Fruit fly (Drosophila melanogaster): ENCODE results near the gene Nrx-IV.

The Nrx-IV gene

dm6 chr3L:12145709-12146694 lies at the start of gene Nrx-IV, which contains the start of gene eIF3l:
Gene Nrx-IV, plus strand, starts transcription at chr3L:12146519.
Gene eIF3l, minus strand, starts transcription at chr3L:12146097.
- TF ChIP-seq pan (optimal IDR thresholded peaks at IDR 0.05) (no peak), psq (optimal IDR thresholded peaks at IDR 0.05) (no peak), usp (GFP tag; optimal IDR thresholded peaks at IDR 0.05) (no peak), Dll (optimal IDR thresholded peaks at IDR 0.05) (no peak), CG8478 (optimal IDR thresholded peaks at IDR 0.05) (no peak), EcR (GFP tag; optimal IDR thresholded peaks at IDR 0.05) (no peak)

dm6 chr3L:12096799-12097662 lies 49.3 kb upstream of the Nrx-IV start:
- TF ChIP-seq CG8478 (optimal IDR thresholded peaks at IDR 0.05): no peak
- TF ChIP-seq usp (GFP tag; optimal IDR thresholded peaks at IDR 0.05): no peak
- no peak for TF ChIP-seq pan (optimal IDR thresholded peaks at IDR 0.05)
- no peak for TF ChIP-seq psq (optimal IDR thresholded peaks at IDR 0.05)
- no peak for TF ChIP-seq Dll (optimal IDR thresholded peaks at IDR 0.05)
- TF ChIP-seq EcR (GFP tag; optimal IDR thresholded peaks at IDR 0.05): no peak

- TF ChIP-seq pan (optimal IDR thresholded peaks at IDR 0.05) (no peak), usp (GFP tag; optimal IDR thresholded peaks at IDR 0.05) (no peak), CG8478 (optimal IDR thresholded peaks at IDR 0.05) (no peak), EcR (GFP tag; optimal IDR thresholded peaks at IDR 0.05) (no peak), Dll (optimal IDR thresholded peaks at IDR 0.05) (no peak), psq (optimal IDR thresholded peaks at IDR 0.05) (no peak)
Observed at dm6 chr3L:12099329-12100031, 46.8 kb upstream of the Nrx-IV start.

dm6 chr3L:12101924-12102383 lies 44.4 kb upstream of the Nrx-IV start:
- TF ChIP-seq pan (optimal IDR thresholded peaks at IDR 0.05) (no peak), Dll (optimal IDR thresholded peaks at IDR 0.05) (no peak), usp (GFP tag; optimal IDR thresholded peaks at IDR 0.05) (no peak), CG8478 (optimal IDR thresholded peaks at IDR 0.05) (no peak), psq (optimal IDR thresholded peaks at IDR 0.05) (no peak), EcR (GFP tag; optimal IDR thresholded peaks at IDR 0.05) (no peak)

- TF ChIP-seq EcR (GFP tag; optimal IDR thresholded peaks at IDR 0.05) (no peak), pan (optimal IDR thresholded peaks at IDR 0.05) (no peak), psq (optimal IDR thresholded peaks at IDR 0.05) (no peak), CG8478 (optimal IDR thresholded peaks at IDR 0.05) (no peak), Dll (optimal IDR thresholded peaks at IDR 0.05) (no peak), usp (GFP tag; optimal IDR thresholded peaks at IDR 0.05) (no peak)
Observed at dm6 chr3L:12107378-12107777, 38.9 kb upstream of the Nrx-IV start.

- TF ChIP-seq CG8478 (optimal IDR thresholded peaks at IDR 0.05) (no peak), psq (optimal IDR thresholded peaks at IDR 0.05) (no peak), usp (GFP tag; optimal IDR thresholded peaks at IDR 0.05) (no peak), pan (optimal IDR thresholded peaks at IDR 0.05) (no peak), EcR (GFP tag; optimal IDR thresholded peaks at IDR 0.05) (no peak)
Observed at dm6 chr3L:12108515-12108914, 37.8 kb upstream of the Nrx-IV start.

dm6 chr3L:12109045-12109632 lies 37.2 kb upstream of the Nrx-IV start:
- no peak for TF ChIP-seq pan (optimal IDR thresholded peaks at IDR 0.05)
- TF ChIP-seq psq (optimal IDR thresholded peaks at IDR 0.05): no peak
- no peak for TF ChIP-seq CG8478 (optimal IDR thresholded peaks at IDR 0.05)
- TF ChIP-seq usp (GFP tag; optimal IDR thresholded peaks at IDR 0.05): no peak
- TF ChIP-seq Dll (optimal IDR thresholded peaks at IDR 0.05): no peak
- TF ChIP-seq EcR (GFP tag; optimal IDR thresholded peaks at IDR 0.05): no peak

- TF ChIP-seq usp (GFP tag; optimal IDR thresholded peaks at IDR 0.05): no peak
- TF ChIP-seq EcR (GFP tag; optimal IDR thresholded peaks at IDR 0.05): peak in 1 of 2 experiments; percentile 77
Observed at dm6 chr3L:12111081-12111958, 35.0 kb upstream of the Nrx-IV start.

dm6 chr3L:12112967-12113366 lies 33.4 kb upstream of the Nrx-IV start:
- TF ChIP-seq pan (optimal IDR thresholded peaks at IDR 0.05) (no peak), CG8478 (optimal IDR thresholded peaks at IDR 0.05) (no peak), Dll (optimal IDR thresholded peaks at IDR 0.05) (no peak), EcR (GFP tag; optimal IDR thresholded peaks at IDR 0.05) (no peak), usp (GFP tag; optimal IDR thresholded peaks at IDR 0.05) (no peak), psq (optimal IDR thresholded peaks at IDR 0.05) (no peak)

dm6 chr3L:12113589-12113988 lies 32.7 kb upstream of the Nrx-IV start:
- TF ChIP-seq usp (GFP tag; optimal IDR thresholded peaks at IDR 0.05): no peak
- TF ChIP-seq psq (optimal IDR thresholded peaks at IDR 0.05): no peak
- TF ChIP-seq Dll (optimal IDR thresholded peaks at IDR 0.05): no peak
- TF ChIP-seq pan (optimal IDR thresholded peaks at IDR 0.05): no peak
- no peak for TF ChIP-seq CG8478 (optimal IDR thresholded peaks at IDR 0.05)
- no peak for TF ChIP-seq EcR (GFP tag; optimal IDR thresholded peaks at IDR 0.05)
